Worm (Caenorhabditis elegans): ENCODE data around the gene K06B4.4.
"Not testable (repeated sequence)": the region's sequence is repeated elsewhere in the genome, so short reads cannot be mapped to it uniquely, and the experiment has no call there.

The K06B4.4 gene

ce11 chrV:15664053-15664661 lies 4.8 kb upstream of the K06B4.4 start (continued):
- TF ChIP-seq nhr-25 (tag; optimal IDR thresholded peaks at IDR 0.05) (peak; percentile 85), eor-1 (tag; optimal IDR thresholded peaks at IDR 0.05) (no peak), fkh-2 (tag; optimal IDR thresholded peaks at IDR 0.05) (no peak), tbx-2 (tag; optimal IDR thresholded peaks at IDR 0.05) (no peak), fkh-10 (GFP tag; optimal IDR thresholded peaks at IDR 0.05) (no peak)

ce11 chrV:15666718-15667117 lies 2.3 kb upstream of the K06B4.4 start:
- TF ChIP-seq elt-2 (tag; optimal IDR thresholded peaks at IDR 0.05) (peak; percentile 99), jun-1 (tag; optimal IDR thresholded peaks at IDR 0.05) (peak; percentile 64), nhr-67 (tag; optimal IDR thresholded peaks at IDR 0.05) (no peak), pqm-1 (tag; optimal IDR thresholded peaks at IDR 0.05) (peak; percentile 98), fos-1 (tag; optimal IDR thresholded peaks at IDR 0.05) (no peak), ZK546.5 (tag; optimal IDR thresholded peaks at IDR 0.05) (no peak), pha-4 (tag; optimal IDR thresholded peaks at IDR 0.05) (peak; percentile 79)

- TF ChIP-seq mdl-1, nhr-28, ztf-4 (tag; optimal IDR thresholded peaks at IDR 0.05): not testable (repeated sequence)
Measured at ce11 chrV:15668200-15668599, 770 bp upstream of the K06B4.4 start, which contains the start of gene F53E4.1. Gene F53E4.1, minus strand, starts transcription at chrV:15668300.

- not testable (repeated sequence) for TF ChIP-seq nhr-11, nhr-12, tbx-2 (tag; optimal IDR thresholded peaks at IDR 0.05)
Measured at ce11 chrV:15670139-15670538, 1.2 kb downstream of the K06B4.4 start, which contains the start of gene K06B4.15. Gene K06B4.15, plus strand, starts transcription at chrV:15670439.

ce11 chrV:15673707-15674106 lies 4.7 kb downstream of the K06B4.4 start, which contains the start of gene nhr-51:
Gene nhr-51, plus strand, starts transcription at chrV:15674007.
- no peak for TF ChIP-seq pqm-1 (tag; optimal IDR thresholded peaks at IDR 0.05)
- TF ChIP-seq ztf-11 (tag; optimal IDR thresholded peaks at IDR 0.05) = no peak
- no peak for TF ChIP-seq ama-1 (optimal IDR thresholded peaks at IDR 0.05)
- TF ChIP-seq nhr-23 (tag; optimal IDR thresholded peaks at IDR 0.05) = no peak
- no peak for TF ChIP-seq sea-2 (GFP tag; optimal IDR thresholded peaks at IDR 0.05)
- TF ChIP-seq ceh-9 (tag; optimal IDR thresholded peaks at IDR 0.05) = no peak
- TF ChIP-seq skn-1 (tag; optimal IDR thresholded peaks at IDR 0.05) = no peak
- TF ChIP-seq lin-39 (tag; optimal IDR thresholded peaks at IDR 0.05) = no peak
- TF ChIP-seq elt-1 (tag; optimal IDR thresholded peaks at IDR 0.05) = no peak
- TF ChIP-seq ztf-4 (tag; optimal IDR thresholded peaks at IDR 0.05) = no peak
- no peak for TF ChIP-seq unc-62 (GFP tag; optimal IDR thresholded peaks at IDR 0.05)
- no peak for TF ChIP-seq zag-1 (tag; optimal IDR thresholded peaks at IDR 0.05)
- TF ChIP-seq pha-4 (tag; optimal IDR thresholded peaks at IDR 0.05) = no peak
- TF ChIP-seq nhr-77 (tag; optimal IDR thresholded peaks at IDR 0.05) = no peak
- TF ChIP-seq egl-5 (tag; optimal IDR thresholded peaks at IDR 0.05) = no peak
- TF ChIP-seq elt-3 (tag; optimal IDR thresholded peaks at IDR 0.05) = no peak
- TF ChIP-seq R02D3.7 (tag; optimal IDR thresholded peaks at IDR 0.05) = no peak
- no peak for TF ChIP-seq unc-39 (tag; optimal IDR thresholded peaks at IDR 0.05)
- no peak for TF ChIP-seq nhr-76 (tag; optimal IDR thresholded peaks at IDR 0.05)

ce11 chrV:15674899-15675298 lies 5.9 kb downstream of the K06B4.4 start:
- TF ChIP-seq elt-2 (tag; optimal IDR thresholded peaks at IDR 0.05) (no peak), nhr-76 (tag; optimal IDR thresholded peaks at IDR 0.05) (no peak), fkh-2 (tag; optimal IDR thresholded peaks at IDR 0.05) (no peak), pqm-1 (tag; optimal IDR thresholded peaks at IDR 0.05) (no peak), lsy-12 (tag; optimal IDR thresholded peaks at IDR 0.05) (no peak), nhr-43 (tag; optimal IDR thresholded peaks at IDR 0.05; ENCODE audit: poor library complexity, severe bottlenecking) (no peak), snpc-4 (tag; optimal IDR thresholded peaks at IDR 0.05) (no peak), unc-62 (GFP tag; optimal IDR thresholded peaks at IDR 0.05) (no peak), elt-3 (tag; optimal IDR thresholded peaks at IDR 0.05) (no peak), lin-39 (tag; optimal IDR thresholded peaks at IDR 0.05) (no peak), lin-15B (tag; optimal IDR thresholded peaks at IDR 0.05) (no peak), tbx-2 (tag; optimal IDR thresholded peaks at IDR 0.05) (no peak), ceh-82 (tag; optimal IDR thresholded peaks at IDR 0.05) (no peak), mml-1 (tag; optimal IDR thresholded peaks at IDR 0.05) (no peak), nhr-237 (tag; optimal IDR thresholded peaks at IDR 0.05) (no peak), nfya-1 (tag; optimal IDR thresholded peaks at IDR 0.05; ENCODE audit: insufficient read depth) (no peak), R02D3.7 (tag; optimal IDR thresholded peaks at IDR 0.05) (no peak), aly-2 (tag; optimal IDR thresholded peaks at IDR 0.05) (no peak)
